Fruit fly (Drosophila melanogaster) whole organism, embryonic: ENCODE measurements around the gene Csk.
A peak's percentile ranks its signal among the peaks of the same experiment; 100 is the strongest.

ENCODE experiments used
- Awh ChIP-seq: fragments of 200-800 bp; sonication (Bioruptor generic); IDR thresholded peaks from 2 replicates; pipeline ENCODE4, ENCODE4 v1.3.6; 2022; ENCODE audit warnings: missing biosample characterization, missing genetic modification characterization
- CG10431 ChIP-seq: fragments of 200-800 bp; sonication (Bioruptor generic); optimal IDR thresholded peaks from 3 replicates; lab custom pipeline; 2018; ENCODE audit warnings: missing biosample characterization, mild to moderate bottlenecking, missing genetic modification characterization
- CG10565 ChIP-seq: fragments of 200-800 bp; sonication (Bioruptor generic); optimal IDR thresholded peaks from 3 replicates; lab custom pipeline; 2016; ENCODE audit warnings: missing biosample characterization, mild to moderate bottlenecking, missing genetic modification characterization
- CG11247 ChIP-seq: fragments of 200-800 bp; sonication (Bioruptor generic); IDR thresholded peaks from 2 replicates; pipeline ENCODE4 v1.3.6; 2022; ENCODE audit warnings: missing biosample characterization, missing genetic modification characterization
- CG11504 ChIP-seq: fragments of 200-800 bp; sonication (Bioruptor generic); optimal IDR thresholded peaks from 3 replicates; lab custom pipeline; 2019; ENCODE audit warnings: missing biosample characterization, mild to moderate bottlenecking, missing genetic modification characterization, moderate library complexity
- CG11560 ChIP-seq: fragments of 200-800 bp; sonication (Bioruptor generic); IDR thresholded peaks from 3 replicates; pipeline ENCODE4 v1.3.6; 2022; ENCODE audit warnings: missing biosample characterization, missing genetic modification characterization
- CG11695 ChIP-seq: fragments of 200-800 bp; sonication (Bioruptor generic); IDR thresholded peaks from 3 replicates; pipeline ENCODE4 v1.3.6; 2022; ENCODE audit warnings: missing biosample characterization, missing genetic modification characterization
- CG12942 ChIP-seq: fragments of 200-800 bp; sonication (Bioruptor generic); optimal IDR thresholded peaks from 3 replicates; lab custom pipeline; 2016; ENCODE audit warnings: missing biosample characterization, missing genetic modification characterization
- CG13424 ChIP-seq: fragments of 200-800 bp; sonication (Bioruptor generic); optimal IDR thresholded peaks from 2 replicates; lab custom pipeline; 2019; ENCODE audit warnings: missing biosample characterization, mild to moderate bottlenecking, missing genetic modification characterization, moderate library complexity
- CG13624 ChIP-seq: fragments of 200-800 bp; sonication (Bioruptor generic); optimal IDR thresholded peaks from 2 replicates; lab custom pipeline; 2016; ENCODE audit warnings: missing biosample characterization, missing genetic modification characterization
- CG1602 ChIP-seq: fragments of 200-800 bp; sonication (Bioruptor generic); optimal IDR thresholded peaks from 3 replicates; lab custom pipeline; 2016; ENCODE audit warnings: missing biosample characterization, missing genetic modification characterization
- CG18011 ChIP-seq: fragments of 200-800 bp; sonication (Bioruptor generic); optimal IDR thresholded peaks from 2 replicates; lab custom pipeline; 2017; ENCODE audit warnings: missing biosample characterization, missing genetic modification characterization, mild to moderate bottlenecking, moderate library complexity, missing genotype
- CG18262 ChIP-seq: fragments of 200-800 bp; optimal IDR thresholded peaks from 3 replicates; lab custom pipeline; 2019; ENCODE audit warnings: missing biosample characterization, mild to moderate bottlenecking, missing genetic modification characterization, moderate library complexity
- CG2120 ChIP-seq: fragments of 200-800 bp; sonication (Bioruptor generic); optimal IDR thresholded peaks from 3 replicates; lab custom pipeline; 2016; ENCODE audit warnings: missing biosample characterization, missing genetic modification characterization
- CG31224 ChIP-seq: fragments of 200-800 bp; sonication (Bioruptor generic); IDR thresholded peaks from 2 replicates; pipeline ENCODE4 v1.3.6; 2022; ENCODE audit warnings: missing biosample characterization, missing genetic modification characterization
- CG3726 ChIP-seq: fragments of 200-800 bp; sonication (Bioruptor generic); IDR thresholded peaks from 3 replicates; pipeline ENCODE4, ENCODE4 v1.3.6; 2022; ENCODE audit warnings: missing biosample characterization, missing genetic modification characterization
- CG4360 ChIP-seq: fragments of 200-800 bp; sonication (Bioruptor generic); IDR thresholded peaks from 2 replicates; pipeline ENCODE4 v1.3.6; 2022; ENCODE audit warnings: missing biosample characterization, missing genetic modification characterization
- CG43689 ChIP-seq: fragments of 200-800 bp; sonication (Bioruptor generic); IDR thresholded peaks from 2 replicates; pipeline ENCODE4 v1.3.6; 2022; ENCODE audit warnings: missing biosample characterization, missing genetic modification characterization
- CG4404 ChIP-seq: fragments of 200-800 bp; sonication (Bioruptor generic); IDR thresholded peaks from 2 replicates; pipeline ENCODE4 v1.3.6; 2022; ENCODE audit warnings: missing biosample characterization, missing genetic modification characterization
- CG4730 ChIP-seq: fragments of 200-800 bp; sonication (Bioruptor generic); IDR thresholded peaks from 2 replicates; pipeline ENCODE4 v1.3.6; 2022; ENCODE audit warnings: missing biosample characterization, missing genetic modification characterization
- CG5245 ChIP-seq: fragments of 200-800 bp; sonication (Bioruptor generic); optimal IDR thresholded peaks from 3 replicates; lab custom pipeline; 2016; ENCODE audit warnings: missing biosample characterization, missing genetic modification characterization
- CG6765 ChIP-seq: fragments of 200-800 bp; sonication (Bioruptor generic); optimal IDR thresholded peaks from 3 replicates; lab custom pipeline; 2017; ENCODE audit warnings: missing biosample characterization, mild to moderate bottlenecking, missing genetic modification characterization
- CG7372 ChIP-seq: fragments of 200-800 bp; sonication (Bioruptor generic); IDR thresholded peaks from 2 replicates; pipeline ENCODE4 v1.3.6; 2022; ENCODE audit warnings: missing biosample characterization, missing genetic modification characterization
- CG7786 ChIP-seq: fragments of 200-800 bp; sonication (Bioruptor generic); optimal IDR thresholded peaks from 2 replicates; lab custom pipeline; 2016; ENCODE audit warnings: missing biosample characterization, missing genetic modification characterization
- Camta ChIP-seq: fragments of 200-800 bp; sonication (Bioruptor generic); optimal IDR thresholded peaks from 2 replicates; lab custom pipeline; 2016; ENCODE audit warnings: missing biosample characterization, missing genetic modification characterization
- D ChIP-seq, 2 experiments: fragments of 200-800 bp in 1 of 2; fragments of >200 bp in 1 of 2; sonication (Bioruptor generic) in 1 of 2; optimal IDR thresholded peaks; 2 replicates in 1 of 2; 3 replicates in 1 of 2; lab custom pipeline; 2017; ENCODE audit warnings: mild to moderate bottlenecking in 1 of 2, missing biosample characterization in 1 of 2, missing genetic modification characterization in 1 of 2, missing genetic modification reagents in 1 of 2
- Doc2 ChIP-seq: fragments of 200-800 bp; sonication (Bioruptor generic); IDR thresholded peaks from 2 replicates; pipeline ENCODE4 v1.3.6; 2022; ENCODE audit warnings: missing biosample characterization, missing genetic modification characterization
- Dp ChIP-seq: fragments of 200-800 bp; sonication (Bioruptor generic); optimal IDR thresholded peaks from 2 replicates; lab custom pipeline; 2018; ENCODE audit warnings: missing biosample characterization, mild to moderate bottlenecking, missing genetic modification characterization, moderate library complexity
- Dref ChIP-seq: fragments of 200-800 bp; sonication (Bioruptor generic); IDR thresholded peaks from 2 replicates; pipeline ENCODE4 v1.3.6; 2022; ENCODE audit warnings: missing biosample characterization, missing genetic modification characterization
- HLH54F ChIP-seq: fragments of 200-800 bp; sonication (Bioruptor generic); optimal IDR thresholded peaks from 3 replicates; lab custom pipeline; 2016; ENCODE audit warnings: missing biosample characterization, missing genetic modification characterization
- Lhr ChIP-seq: fragments of 200-800 bp; sonication (Bioruptor generic); optimal IDR thresholded peaks from 3 replicates; lab custom pipeline; 2017; ENCODE audit warnings: mild to moderate bottlenecking, missing biosample characterization, missing genetic modification reagents, missing genetic modification characterization
- MBD-R2 ChIP-seq: fragments of 200-800 bp; sonication (Bioruptor generic); IDR thresholded peaks from 2 replicates; pipeline ENCODE4 v1.3.6; 2022; ENCODE audit warnings: missing biosample characterization, missing genetic modification characterization
- PHDP ChIP-seq: fragments of 200-800 bp; sonication (Bioruptor generic); optimal IDR thresholded peaks from 3 replicates; lab custom pipeline; 2018; ENCODE audit warnings: missing biosample characterization, mild to moderate bottlenecking, missing genetic modification characterization, moderate library complexity
- Poxn ChIP-seq: fragments of 200-800 bp; sonication (Bioruptor generic); IDR thresholded peaks from 2 replicates; pipeline ENCODE4 v1.3.6; 2022; ENCODE audit warnings: missing biosample characterization, missing genetic modification characterization
- Side ChIP-seq: fragments of 200-800 bp; sonication (Bioruptor generic); optimal IDR thresholded peaks from 2 replicates; lab custom pipeline; 2016; ENCODE audit warnings: missing biosample characterization, missing genetic modification characterization
- Stat92E ChIP-seq, 3 experiments: fragments of >200 bp in 2 of 3; fragments of 200-800 bp in 1 of 3; sonication (Bioruptor generic) in 1 of 3; optimal IDR thresholded peaks; 2 replicates each; lab custom pipeline; 2017 to 2019; ENCODE audit warnings: missing biosample characterization in 3 of 3, missing genetic modification characterization in 3 of 3, mild to moderate bottlenecking in 1 of 3, moderate library complexity in 1 of 3
- bigmax ChIP-seq: fragments of 200-800 bp; sonication (Bioruptor generic); optimal IDR thresholded peaks from 2 replicates; lab custom pipeline; 2018; ENCODE audit warnings: missing biosample characterization, mild to moderate bottlenecking, missing genetic modification characterization
- caup ChIP-seq: fragments of 200-800 bp; sonication (Bioruptor generic); optimal IDR thresholded peaks from 3 replicates; lab custom pipeline; 2017; ENCODE audit warnings: missing biosample characterization, mild to moderate bottlenecking, missing genetic modification characterization, moderate library complexity; ENCODE audit not compliant: severe bottlenecking
- exex ChIP-seq: fragments of 200-800 bp; sonication (Bioruptor generic); optimal IDR thresholded peaks from 4 replicates; lab custom pipeline; 2018; ENCODE audit warnings: missing biosample characterization, mild to moderate bottlenecking, missing genetic modification characterization, moderate library complexity
- gfzf ChIP-seq: fragments of 200-800 bp; sonication (Bioruptor generic); optimal IDR thresholded peaks from 2 replicates; lab custom pipeline; 2016; ENCODE audit warnings: missing biosample characterization, mild to moderate bottlenecking, missing genetic modification characterization, moderate library complexity
- grau ChIP-seq: fragments of 200-800 bp; optimal IDR thresholded peaks from 3 replicates; lab custom pipeline; 2019; ENCODE audit warnings: missing biosample characterization, mild to moderate bottlenecking, missing genetic modification characterization, moderate library complexity
- kah ChIP-seq: fragments of 200-800 bp; sonication (Bioruptor generic); optimal IDR thresholded peaks from 2 replicates; lab custom pipeline; 2018; ENCODE audit warnings: missing biosample characterization, mild to moderate bottlenecking, missing genetic modification characterization
- kni ChIP-seq: fragments of 200-800 bp; sonication (Bioruptor generic); optimal IDR thresholded peaks from 3 replicates; lab custom pipeline; 2017; ENCODE audit warnings: mild to moderate bottlenecking, missing biosample characterization, missing genetic modification reagents, missing genetic modification characterization
- otp ChIP-seq: fragments of 200-800 bp; sonication (Bioruptor generic); IDR thresholded peaks from 3 replicates; pipeline ENCODE4, ENCODE4 v1.3.6; 2022; ENCODE audit warnings: missing biosample characterization, missing genetic modification characterization
- ro ChIP-seq: fragments of 200-800 bp; sonication (Bioruptor generic); IDR thresholded peaks from 2 replicates; pipeline ENCODE4 v1.3.6; 2022; ENCODE audit warnings: missing biosample characterization, missing genetic modification characterization
- sim ChIP-seq: fragments of 200-800 bp; sonication (Bioruptor generic); IDR thresholded peaks from 2 replicates; pipeline ENCODE4 v1.3.6; 2022; ENCODE audit warnings: missing biosample characterization, missing genetic modification characterization
- tio ChIP-seq: fragments of 200-800 bp; sonication (Bioruptor generic); optimal IDR thresholded peaks from 2 replicates; lab custom pipeline; 2017; ENCODE audit warnings: missing biosample characterization, missing genetic modification characterization, inconsistent platforms
- tll ChIP-seq, 2 experiments: fragments of 200-800 bp in 1 of 2; fragments of >200 bp in 1 of 2; sonication (Bioruptor generic) in 1 of 2; optimal IDR thresholded peaks; 2 replicates each; lab custom pipeline; 2017 to 2019; ENCODE audit warnings: missing biosample characterization in 2 of 2, missing genetic modification characterization in 2 of 2, mild to moderate bottlenecking in 1 of 2, moderate library complexity in 1 of 2
- ttk ChIP-seq: fragments of 200-800 bp; sonication (Bioruptor generic); IDR thresholded peaks from 2 replicates; pipeline ENCODE4 v2.1.2; 2022; ENCODE audit warnings: missing biosample characterization, missing genetic modification characterization
- usp ChIP-seq: fragments of >200 bp; optimal IDR thresholded peaks from 2 replicates; lab custom pipeline; 2017; ENCODE audit warnings: missing biosample characterization, missing genetic modification characterization

Csk gene

DNA sequence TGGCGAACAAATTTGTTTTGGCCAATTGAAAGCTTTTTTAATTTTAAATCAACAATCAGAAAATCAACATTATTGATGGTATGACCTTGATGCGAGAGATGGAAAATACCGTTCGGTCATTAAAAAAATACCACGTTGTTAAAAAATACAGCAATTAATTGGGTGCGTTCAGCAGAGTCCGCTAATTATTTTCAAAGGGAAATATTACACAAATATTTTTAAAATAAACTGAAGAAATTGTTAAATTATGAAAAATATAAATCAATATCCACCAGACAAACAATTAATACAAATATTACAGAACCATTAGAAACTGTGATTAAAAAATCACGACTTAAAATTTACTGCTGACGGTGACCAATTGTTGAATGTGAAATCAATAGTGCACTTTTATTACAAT is 27.5 kb upstream of the Csk start, which contains the start of gene CG18476 (continued):
- peak; percentile 94 for TF ChIP-seq PHDP (tag; lab: Kevin White, UChicago)
- peak; percentile 33 for TF ChIP-seq Dp
- peak; percentile 92 for TF ChIP-seq CG2120 (GFP tag; lab: Kevin White, UChicago)
- peak; percentile 50; the same call in 1 of the 2 replicates for TF ChIP-seq CG4360 (GFP tag; lab: Robert Waterston, UW)
- TF ChIP-seq CG7372 = peak; percentile 95
- TF ChIP-seq CG5245 (GFP tag; lab: Kevin White, UChicago) = peak; percentile 77
- TF ChIP-seq CG11560 (tag; lab: Robert Waterston, UW) = peak; percentile 69
- peak; percentile 77 for TF ChIP-seq CG12942 (GFP tag; lab: Kevin White, UChicago)
- no peak for TF ChIP-seq tio (GFP tag; lab: Kevin White, UChicago)
- peak; percentile 73 for TF ChIP-seq Camta (GFP tag; lab: Kevin White, UChicago)
- TF ChIP-seq Side (GFP tag; lab: Kevin White, UChicago) = peak; percentile 38
- TF ChIP-seq Doc2 (GFP tag; lab: Robert Waterston, UW) = peak; percentile 75
- peak; percentile 72 for TF ChIP-seq kah
- TF ChIP-seq CG13424 = peak; percentile 95
- TF ChIP-seq CG11504 (tag; lab: Kevin White, UChicago) = peak; percentile 95
- peak; percentile 85 for TF ChIP-seq exex (tag; lab: Kevin White, UChicago)
- TF ChIP-seq ttk (GFP tag; lab: Robert Waterston, UW) = peak; percentile 91
- no peak for TF ChIP-seq CG10431 (GFP tag; lab: Kevin White, UChicago)
- peak; percentile 90 for TF ChIP-seq CG11247 (GFP tag; lab: Robert Waterston, UW)
- peak; percentile 53 for TF ChIP-seq HLH54F (GFP tag; lab: Kevin White, UChicago)
- TF ChIP-seq bigmax = no peak
- peak; percentile 52 for TF ChIP-seq ro
- TF ChIP-seq CG11695 (GFP tag; lab: Robert Waterston, UW) = peak; percentile 94
- TF ChIP-seq usp (GFP tag; lab: Kevin White, UChicago) = no peak
- peak; percentile 75; the same call in 2 of the 3 replicates for TF ChIP-seq otp (GFP tag; lab: Robert Waterston, UW)
- TF ChIP-seq CG10565 = peak; percentile 28
- peak; percentile 75 for TF ChIP-seq gfzf (GFP tag; lab: Kevin White, UChicago)
- peak; percentile 85 for TF ChIP-seq CG1602
- TF ChIP-seq CG43689 (GFP tag; lab: Robert Waterston, UW) = peak; percentile 66; the same call in 1 of the 2 replicates
- TF ChIP-seq Dref (GFP tag; lab: Robert Waterston, UW) = no peak
- TF ChIP-seq caup (GFP tag; lab: Kevin White, UChicago) = peak; percentile 89
- peak; percentile 67; the same call in 1 of the 2 replicates for TF ChIP-seq sim (GFP tag; lab: Robert Waterston, UW)
- peak in 1 of 3 experiments; percentile 50 for TF ChIP-seq Stat92E (GFP tag; optimal IDR thresholded peaks at IDR 0.05; lab: Kevin White, UChicago)
- peak; percentile 90 for TF ChIP-seq MBD-R2 (GFP tag; lab: Robert Waterston, UW)
- TF ChIP-seq CG3726 (GFP tag; lab: Robert Waterston, UW) = peak; percentile 92
- peak; percentile 94 for TF ChIP-seq grau (tag; lab: Kevin White, UChicago)
- peak; percentile 64 for TF ChIP-seq CG18011 (GFP tag; lab: Kevin White, UChicago)
- peak; percentile 80 for TF ChIP-seq CG6765
- peak; percentile 64 for TF ChIP-seq Lhr (GFP tag; lab: Kevin White, UChicago)
- peak; percentile 86 for TF ChIP-seq CG31224 (GFP tag; lab: Robert Waterston, UW)
- peak; percentile 71 for TF ChIP-seq Poxn (GFP tag; lab: Robert Waterston, UW)
- TF ChIP-seq CG4730 (GFP tag; lab: Robert Waterston, UW) = peak; percentile 91
- TF ChIP-seq tll (GFP tag; optimal IDR thresholded peaks at IDR 0.05; lab: Kevin White, UChicago) = no peak
- peak; percentile 74 for TF ChIP-seq CG13624
- TF ChIP-seq D (optimal IDR thresholded peaks at IDR 0.05; lab: Kevin White, UChicago) = no peak
- TF ChIP-seq D (GFP tag; optimal IDR thresholded peaks at IDR 0.05; lab: Kevin White, UChicago) = peak; percentile 84
- peak; percentile 26 for TF ChIP-seq kni (GFP tag; lab: Kevin White, UChicago)
- peak; percentile 61 for TF ChIP-seq CG7786 (GFP tag; lab: Kevin White, UChicago)
- TF ChIP-seq Awh (GFP tag; lab: Robert Waterston, UW) = peak; percentile 94
- TF ChIP-seq CG18262 (tag; lab: Kevin White, UChicago) = peak; percentile 94
- peak; percentile 87 for TF ChIP-seq CG4404 (GFP tag; lab: Robert Waterston, UW)
